Worm (Caenorhabditis elegans): ENCODE results near the gene srg-13.

- TF ChIP-seq bed-3 (GFP tag; optimal IDR thresholded peaks at IDR 0.05) (no peak), ztf-11 (tag; optimal IDR thresholded peaks at IDR 0.05) (no peak), ceh-39 (tag; optimal IDR thresholded peaks at IDR 0.05) (no peak), mab-5 (tag; optimal IDR thresholded peaks at IDR 0.05) (no peak), drap-1 (GFP tag; optimal IDR thresholded peaks at IDR 0.05) (no peak), unc-62 (GFP tag; optimal IDR thresholded peaks at IDR 0.05) (no peak), lsy-2 (tag; optimal IDR thresholded peaks at IDR 0.05) (no peak), nhr-237 (tag; optimal IDR thresholded peaks at IDR 0.05) (no peak), snpc-4 (tag; optimal IDR thresholded peaks at IDR 0.05) (no peak), unc-39 (tag; optimal IDR thresholded peaks at IDR 0.05) (no peak), nhr-28 (tag; optimal IDR thresholded peaks at IDR 0.05) (no peak), ceh-83 (GFP tag; optimal IDR thresholded peaks at IDR 0.05) (no peak)
Observed at ce11 chrIII:4677466-4677865, 5.4 kb downstream of the srg-13 start, which contains the start of gene srg-10.
